Worm (Caenorhabditis elegans) whole organism, L3 larva: ENCODE data around the gene srh-2.

ENCODE experiments used
- R02D3.7 ChIP-seq: fragments of 150-350 bp; optimal IDR thresholded peaks from 2 replicates; lab custom pipeline; 2014; ENCODE audit warnings: missing biosample characterization, missing genetic modification characterization
- aly-2 ChIP-seq: fragments of 150-350 bp; optimal IDR thresholded peaks from 2 replicates; lab custom pipeline; 2014; ENCODE audit warnings: missing biosample characterization, missing genetic modification characterization
- ceh-28 ChIP-seq: fragments of 150-350 bp; optimal IDR thresholded peaks from 2 replicates; lab custom pipeline; 2014; ENCODE audit warnings: missing biosample characterization, missing genetic modification reagents, missing genetic modification characterization
- egl-27 ChIP-seq: sonication (generic microtip); optimal IDR thresholded peaks from 4 replicates; lab custom pipeline; 2017; ENCODE audit warnings: missing biosample characterization, missing genetic modification reagents, missing genetic modification characterization
- egl-5 ChIP-seq: fragments of 150-350 bp; optimal IDR thresholded peaks from 2 replicates; lab custom pipeline; 2017; ENCODE audit warnings: missing biosample characterization, missing genetic modification reagents, missing genetic modification characterization, inconsistent platforms
- elt-2 ChIP-seq: sonication (generic microtip); optimal IDR thresholded peaks from 2 replicates; lab custom pipeline; 2016; ENCODE audit warnings: missing genetic modification reagents, mild to moderate bottlenecking, missing genetic modification characterization, missing compliant biosample characterization
- elt-3 ChIP-seq, 3 experiments: fragments of 150-350 bp in 1 of 3; sonication (generic microtip) in 2 of 3; optimal IDR thresholded peaks; 2 replicates in 2 of 3; 4 replicates in 1 of 3; lab custom pipeline; 2014 to 2017; ENCODE audit warnings: missing biosample characterization in 3 of 3, missing genetic modification characterization in 3 of 3
- eor-1 ChIP-seq, 2 experiments: fragments of 150-350 bp; optimal IDR thresholded peaks; 2 replicates each; lab custom pipeline; 2014 to 2018; ENCODE audit warnings: missing biosample characterization in 2 of 2, missing genetic modification characterization in 2 of 2
- fkh-2 ChIP-seq: fragments of 150-350 bp; optimal IDR thresholded peaks from 2 replicates; lab custom pipeline; 2014; ENCODE audit warnings: missing biosample characterization, missing genetic modification reagents, missing genetic modification characterization
- hmg-11 ChIP-seq: sonication (generic microtip); optimal IDR thresholded peaks from 2 replicates; lab custom pipeline; 2016; ENCODE audit warnings: missing genetic modification characterization, missing compliant biosample characterization
- lin-15B ChIP-seq: fragments of 150-350 bp; optimal IDR thresholded peaks from 2 replicates; lab custom pipeline; 2014; ENCODE audit warnings: missing biosample characterization, missing genetic modification characterization
- nhr-11 ChIP-seq: fragments of 150-350 bp; optimal IDR thresholded peaks from 2 replicates; lab custom pipeline; 2014; ENCODE audit warnings: missing biosample characterization, missing genetic modification characterization
- nhr-23 ChIP-seq: fragments of 150-350 bp; optimal IDR thresholded peaks from 2 replicates; lab custom pipeline; 2014; ENCODE audit warnings: missing biosample characterization, missing genetic modification reagents, missing genetic modification characterization
- nhr-25 ChIP-seq: sonication (generic microtip); optimal IDR thresholded peaks from 2 replicates; lab custom pipeline; 2017; ENCODE audit warnings: missing biosample characterization, missing genetic modification characterization
- nhr-28 ChIP-seq: fragments of 150-350 bp; optimal IDR thresholded peaks from 2 replicates; lab custom pipeline; 2014; ENCODE audit warnings: missing biosample characterization, missing genetic modification characterization
- nhr-43 ChIP-seq: sonication (generic microtip); optimal IDR thresholded peaks from 2 replicates; lab custom pipeline; 2016; ENCODE audit warnings: mild to moderate bottlenecking, missing genetic modification characterization, missing compliant biosample characterization; ENCODE audit not compliant: poor library complexity, severe bottlenecking
- nhr-67 ChIP-seq: fragments of 150-350 bp; optimal IDR thresholded peaks from 2 replicates; lab custom pipeline; 2014; ENCODE audit warnings: missing biosample characterization, missing genetic modification characterization
- nhr-76 ChIP-seq: fragments of 150-350 bp; sonication (generic microtip); optimal IDR thresholded peaks from 5 replicates; lab custom pipeline; 2014; ENCODE audit warnings: missing biosample characterization, missing genetic modification characterization
- nhr-77 ChIP-seq: fragments of 150-350 bp; optimal IDR thresholded peaks from 2 replicates; lab custom pipeline; 2014; ENCODE audit warnings: missing biosample characterization, missing genetic modification characterization
- pha-4 ChIP-seq: fragments of 150-350 bp; optimal IDR thresholded peaks from 2 replicates; lab custom pipeline; 2014; ENCODE audit warnings: missing biosample characterization, missing genetic modification reagents, missing genetic modification characterization
- pqm-1 ChIP-seq: fragments of 150-350 bp; optimal IDR thresholded peaks from 2 replicates; lab custom pipeline; 2017; ENCODE audit warnings: missing biosample characterization, missing genetic modification characterization, inconsistent platforms
- ztf-11 ChIP-seq: fragments of 150-350 bp; optimal IDR thresholded peaks from 2 replicates; lab custom pipeline; 2014; ENCODE audit warnings: missing biosample characterization, missing genetic modification characterization

Gene srh-2

DNA sequence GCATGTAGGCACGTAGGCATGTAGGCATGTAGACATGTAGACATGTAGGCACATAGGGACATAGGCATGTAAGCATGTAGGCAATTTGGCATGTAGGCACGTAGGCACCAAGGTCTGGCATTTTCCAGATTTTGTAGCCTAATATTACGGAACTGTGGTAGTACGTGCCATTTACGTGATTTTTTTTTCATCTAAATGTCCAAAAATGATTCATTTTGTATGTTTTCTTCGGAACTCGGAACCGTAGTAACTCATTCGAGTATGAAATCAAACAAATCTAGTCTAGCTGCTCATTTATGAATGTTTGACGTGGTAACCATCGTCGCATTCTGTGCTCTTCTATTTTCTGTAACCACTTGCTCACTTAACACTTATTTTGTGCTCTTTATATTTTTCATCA is 50.2 kb downstream of the srh-2 start, which contains the start of gene srbc-59:
TSS of gene srbc-59 (plus strand) at position 301 of the 400 bp plus-strand sequence.
- TF ChIP-seq nhr-77 (no peak), fkh-2 (no peak), ceh-28 (tag; lab: Kevin White, UChicago) (no peak), egl-27 (tag; lab: Kevin White, UChicago) (no peak), pqm-1 (tag; lab: Kevin White, UChicago) (no peak), elt-3 (tag; optimal IDR thresholded peaks at IDR 0.05; lab: Kevin White, UChicago) (no peak), nhr-25 (no peak), lin-15B (no peak), nhr-23 (tag; lab: Kevin White, UChicago) (no peak), R02D3.7 (tag; lab: Kevin White, UChicago) (no peak), nhr-76 (tag; lab: Kevin White, UChicago) (no peak), egl-5 (tag; lab: Kevin White, UChicago) (no peak)

DNA sequence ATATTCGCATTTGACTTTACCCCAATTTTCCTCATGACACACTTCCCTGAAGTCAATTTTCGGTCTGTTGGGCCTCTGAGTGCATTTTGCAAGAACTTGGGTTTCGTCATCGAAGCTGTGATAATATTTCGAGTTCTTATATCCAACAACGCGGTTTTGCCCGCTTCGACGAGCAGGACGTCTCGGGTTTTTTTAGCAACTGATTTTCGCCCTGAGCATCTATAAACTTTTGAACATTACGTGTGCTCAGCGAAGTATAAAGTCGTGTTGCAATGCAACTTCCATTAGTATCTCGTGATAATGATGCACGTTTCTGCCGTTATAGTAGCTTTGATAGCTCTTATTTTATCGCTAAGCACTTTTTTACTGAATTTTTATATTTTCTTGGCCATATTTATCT is 51.9 kb downstream of the srh-2 start, which contains the start of gene srbc-60:
TSS of gene srbc-60 (plus strand) at position 301 of the 400 bp plus-strand sequence.
- TF ChIP-seq elt-2 (tag; lab: Kevin White, UChicago), result no peak

ce11 chrV:782432-782831 is 54.3 kb downstream of the srh-2 start, which contains the start of gene srab-16:
Gene srab-16, plus strand, starts transcription at chrV:782732.
- TF ChIP-seq nhr-77 (no peak), egl-5 (tag; lab: Kevin White, UChicago) (no peak), hmg-11 (tag; lab: Kevin White, UChicago) (no peak), nhr-43 (tag; lab: Kevin White, UChicago) (no peak), aly-2 (tag; lab: Kevin White, UChicago) (no peak), nhr-11 (no peak), eor-1 (tag; optimal IDR thresholded peaks at IDR 0.05; lab: Kevin White, UChicago) (no peak), ceh-28 (tag; lab: Kevin White, UChicago) (no peak), pha-4 (tag; lab: Kevin White, UChicago) (no peak), nhr-67 (tag; lab: Kevin White, UChicago) (no peak), ztf-11 (tag; lab: Kevin White, UChicago) (no peak), nhr-28 (tag; lab: Kevin White, UChicago) (no peak), egl-27 (tag; lab: Kevin White, UChicago) (no peak), nhr-25 (no peak)
